Fruit fly (Drosophila melanogaster) whole organism, pupa: ENCODE measurements around the gene mag.

Experiments used
- CG8301 ChIP-seq: fragments of 200-800 bp; sonication (Bioruptor generic); optimal IDR thresholded peaks from 2 replicates; lab custom pipeline; 2018; ENCODE audit warnings: missing biosample characterization, mild to moderate bottlenecking, missing genetic modification characterization
- CG9948 ChIP-seq: fragments of 200-800 bp; sonication (Bioruptor generic); optimal IDR thresholded peaks from 2 replicates; lab custom pipeline; 2018; ENCODE audit warnings: missing biosample characterization, mild to moderate bottlenecking, missing genetic modification characterization, moderate library complexity
- Ets98B ChIP-seq: fragments of 200-800 bp; sonication (Bioruptor generic); IDR thresholded peaks from 2 replicates; pipeline ENCODE4 v1.3.6; 2022; ENCODE audit warnings: missing biosample characterization, missing genetic modification characterization
- fd96Ca ChIP-seq: fragments of 200-800 bp; sonication (Bioruptor generic); IDR thresholded peaks from 3 replicates; pipeline ENCODE4 v1.3.6; 2022; ENCODE audit warnings: missing biosample characterization, missing genetic modification characterization
- gl ChIP-seq: fragments of 200-800 bp; sonication (Bioruptor generic); optimal IDR thresholded peaks from 2 replicates; lab custom pipeline; 2018; ENCODE audit warnings: missing biosample characterization, mild to moderate bottlenecking, missing genetic modification characterization
- rn ChIP-seq: fragments of 200-800 bp; sonication (Bioruptor generic); IDR thresholded peaks from 2 replicates; pipeline ENCODE4 v1.3.6; 2022; ENCODE audit warnings: missing biosample characterization, missing genetic modification characterization

dm6 chr3L:20473021-20473799, 12.7 kb downstream of the mag start, which contains the start of the genes CG32428 and CG5969:
- no peak for TF ChIP-seq gl
- peak; percentile 65 for TF ChIP-seq CG8301 (tag; lab: Kevin White, UChicago)
- TF ChIP-seq rn (GFP tag; lab: Robert Waterston, UW) = peak; percentile 61
- peak; percentile 74 for TF ChIP-seq CG9948
- peak; percentile 57; the same call in 2 of the 3 replicates for TF ChIP-seq fd96Ca (GFP tag; lab: Robert Waterston, UW)
- peak; percentile 67 for TF ChIP-seq Ets98B (GFP tag; lab: Robert Waterston, UW)
